Fruit fly (Drosophila melanogaster): Measurements from ENCODE around the gene CG1924.

The CG1924 gene

dm6 chrX:12222890-12223345 lies 44.5 kb upstream of the CG1924 start (continued):
- TF ChIP-seq fd96Cb (tag; optimal IDR thresholded peaks at IDR 0.05) (peak; percentile 79), CG10321 (GFP tag; IDR thresholded peaks at IDR 0.05) (no peak), CG14710 (tag; optimal IDR thresholded peaks at IDR 0.05) (peak; percentile 76), dimm (GFP tag; IDR thresholded peaks at IDR 0.05) (peak; percentile 34; the same call in 1 of the 2 replicates), Eip74EF (GFP tag; optimal IDR thresholded peaks at IDR 0.05) (peak in 1 of 2 experiments; percentile 65), Vsx1 (GFP tag; optimal IDR thresholded peaks at IDR 0.05) (peak; percentile 31), unc-4 (GFP tag; IDR thresholded peaks at IDR 0.05; ENCODE audit: partially characterized antibody) (no peak), CG10654 (GFP tag; optimal IDR thresholded peaks at IDR 0.05) (peak; percentile 41), Sox102F (GFP tag; optimal IDR thresholded peaks at IDR 0.05) (peak; percentile 80), ranshi (GFP tag; IDR thresholded peaks at IDR 0.05) (peak; percentile 60; the same call in 1 of the 2 replicates), CG4820 (GFP tag; optimal IDR thresholded peaks at IDR 0.05) (peak; percentile 53), Spps (tag; optimal IDR thresholded peaks at IDR 0.05) (peak; percentile 62), sc (optimal IDR thresholded peaks at IDR 0.05) (no peak), sc (GFP tag; optimal IDR thresholded peaks at IDR 0.05) (peak; percentile 58), pfk (GFP tag; optimal IDR thresholded peaks at IDR 0.05) (no peak), croc (GFP tag; conservative IDR thresholded peaks at IDR 0.05) (peak; percentile 69), CG2202 (tag; optimal IDR thresholded peaks at IDR 0.05) (peak; percentile 58), CG9609 (GFP tag; optimal IDR thresholded peaks at IDR 0.05) (no peak), CG30403 (GFP tag; optimal IDR thresholded peaks at IDR 0.05) (peak; percentile 49), CG7271 (tag; optimal IDR thresholded peaks at IDR 0.05) (peak; percentile 35), MTF-1 (GFP tag; optimal IDR thresholded peaks at IDR 0.05; ENCODE audit: borderline replicate concordance) (no peak), tup (GFP tag; optimal IDR thresholded peaks at IDR 0.05) (no peak), en (GFP tag; optimal IDR thresholded peaks at IDR 0.05) (no peak), CG1024 (GFP tag; IDR thresholded peaks at IDR 0.05) (peak; percentile 35; the same call in 1 of the 2 replicates), ems (GFP tag; optimal IDR thresholded peaks at IDR 0.05) (peak; percentile 7), Ravus (GFP tag; IDR thresholded peaks at IDR 0.05) (no peak; the same call in 1 of the 2 replicates), CG8290 (GFP tag; optimal IDR thresholded peaks at IDR 0.05) (peak; percentile 53), CG8290 (tag; optimal IDR thresholded peaks at IDR 0.05) (no peak), ro (GFP tag; IDR thresholded peaks at IDR 0.05) (peak; percentile 34; the same call in 1 of the 2 replicates), CG2712 (tag; optimal IDR thresholded peaks at IDR 0.05) (peak; percentile 90), Fer1 (GFP tag; optimal IDR thresholded peaks at IDR 0.05) (peak; percentile 54), vvl (GFP tag; IDR thresholded peaks at IDR 0.05) (peak; percentile 80), Kr (GFP tag; optimal IDR thresholded peaks at IDR 0.05) (peak; percentile 24), otp (GFP tag; IDR thresholded peaks at IDR 0.05) (peak; percentile 45; the same call in 1 of the 3 replicates), wdn (GFP tag; IDR thresholded peaks at IDR 0.05) (no peak), lmd (GFP tag; IDR thresholded peaks at IDR 0.05) (peak; percentile 59), slbo (GFP tag; IDR thresholded peaks at IDR 0.05) (peak; percentile 49), Asciz (GFP tag; optimal IDR thresholded peaks at IDR 0.05) (peak; percentile 64), stwl (tag; optimal IDR thresholded peaks at IDR 0.05) (peak; percentile 22), Neu2 (GFP tag; optimal IDR thresholded peaks at IDR 0.05; ENCODE audit: borderline replicate concordance) (no peak), CG1529 (GFP tag; optimal IDR thresholded peaks at IDR 0.05) (peak; percentile 51), lov (optimal IDR thresholded peaks at IDR 0.05) (no peak), lov (GFP tag; IDR thresholded peaks at IDR 0.05) (peak; percentile 52; the same call in 1 of the 3 replicates), ind (GFP tag; optimal IDR thresholded peaks at IDR 0.05) (peak; percentile 45), zfh1 (GFP tag; IDR thresholded peaks at IDR 0.05) (peak; percentile 75), Scr (GFP tag; IDR thresholded peaks at IDR 0.05; ENCODE audit: partially characterized antibody) (no peak), CoRest (tag; optimal IDR thresholded peaks at IDR 0.05) (peak; percentile 79), Hmr (GFP tag; optimal IDR thresholded peaks at IDR 0.05) (peak; percentile 33), row (GFP tag; IDR thresholded peaks at IDR 0.05) (peak; percentile 84), lola (GFP tag; optimal IDR thresholded peaks at IDR 0.05) (peak in 1 of 3 experiments; percentile 80), dysf (GFP tag; IDR thresholded peaks at IDR 0.05) (peak; percentile 64)

Measured in whole organism, embryonic.